Fruit fly (Drosophila melanogaster) whole organism: ENCODE measurements around the gene Cpr64Aa.

Experiments
- CG8478 ChIP-seq: fragments of >200 bp; optimal IDR thresholded peaks from 2 replicates; lab custom pipeline; 2018; ENCODE audit warnings: inconsistent platforms
- Dll ChIP-seq: fragments of >200 bp; optimal IDR thresholded peaks from 2 replicates; lab custom pipeline; 2017
- EcR ChIP-seq, 2 experiments: fragments of >200 bp; optimal IDR thresholded peaks; 2 replicates each; lab custom pipeline; 2017; ENCODE audit warnings: missing biosample characterization in 2 of 2, missing genetic modification characterization in 2 of 2, missing genetic modification reagents in 2 of 2
- pan ChIP-seq: fragments of >200 bp; optimal IDR thresholded peaks from 2 replicates; lab custom pipeline; 2017
- psq ChIP-seq: fragments of >200 bp; optimal IDR thresholded peaks from 2 replicates; lab custom pipeline; 2017
- usp ChIP-seq: fragments of >200 bp; optimal IDR thresholded peaks from 2 replicates; lab custom pipeline; 2017; ENCODE audit warnings: missing biosample characterization, missing genetic modification characterization, mixed read lengths

- TF ChIP-seq EcR (GFP tag; optimal IDR thresholded peaks at IDR 0.05; lab: Kevin White, UChicago), result no peak
- no peak for TF ChIP-seq Dll (lab: Kevin White, UChicago)
- TF ChIP-seq psq (lab: Kevin White, UChicago), result no peak
- no peak for TF ChIP-seq CG8478 (lab: Kevin White, UChicago)
- no peak for TF ChIP-seq pan (lab: Kevin White, UChicago)
- no peak for TF ChIP-seq usp (GFP tag; lab: Kevin White, UChicago)
Measured at dm6 chr3L:4173584-4173983, 35.4 kb downstream of the Cpr64Aa start, which contains the start of gene CG18675.
